Worm (Caenorhabditis elegans): ENCODE results near the gene K08D12.4.

K08D12.4 gene

DNA sequence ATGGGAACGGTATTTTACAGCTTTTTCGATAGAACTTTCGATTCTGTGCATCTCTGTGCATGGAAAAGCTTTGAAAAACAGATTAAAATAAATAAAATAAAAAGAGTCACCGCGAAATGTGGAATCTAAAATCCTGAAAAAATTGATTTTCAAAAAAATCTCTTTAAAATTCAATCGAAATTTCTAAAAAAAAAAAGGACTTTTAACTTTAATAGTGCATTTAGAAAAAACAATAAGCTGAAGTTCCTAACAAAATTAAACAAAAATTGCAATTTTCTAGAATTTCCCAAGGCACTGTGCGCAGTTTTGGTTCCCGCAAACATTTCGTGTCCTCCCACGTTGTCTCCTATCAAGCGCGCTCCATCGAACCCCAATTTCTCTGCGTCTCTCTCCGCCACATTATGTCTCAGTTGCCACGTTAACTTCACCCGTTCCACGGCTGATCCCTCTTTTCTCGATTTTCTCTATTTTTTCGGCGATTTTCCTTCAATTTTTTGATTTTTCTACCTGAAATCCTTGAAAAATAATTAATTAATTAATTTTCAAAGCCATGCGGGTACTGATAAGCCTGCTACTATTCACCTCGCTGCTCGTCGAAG, 38.5 kb downstream of the K08D12.4 start, which contains the start of the genes Y41D4A.6 and Y41D4A.4:
Y41D4A.6 (minus strand) TSS at position 51 of the 599 bp plus-strand sequence.
Y41D4A.4 (plus strand) TSS at position 549 of the 599 bp plus-strand sequence.
- TF ChIP-seq mep-1 (tag; optimal IDR thresholded peaks at IDR 0.05), result peak; percentile 68
- TF ChIP-seq nhr-237 (tag; optimal IDR thresholded peaks at IDR 0.05), result peak; percentile 83
- TF ChIP-seq unc-39 (tag; optimal IDR thresholded peaks at IDR 0.05), result no peak
- no peak for TF ChIP-seq lin-32 (GFP tag; optimal IDR thresholded peaks at IDR 0.05)
- TF ChIP-seq ztf-11 (tag; optimal IDR thresholded peaks at IDR 0.05), result no peak
- peak; percentile 73 for TF ChIP-seq lin-13 (tag; optimal IDR thresholded peaks at IDR 0.05)
- peak; percentile 68 for TF ChIP-seq M03D4.4 (tag; optimal IDR thresholded peaks at IDR 0.05)
- no peak for TF ChIP-seq snpc-4 (tag; optimal IDR thresholded peaks at IDR 0.05)
- TF ChIP-seq sptf-1 (tag; optimal IDR thresholded peaks at IDR 0.05), result peak; percentile 84
- no peak for TF ChIP-seq ceh-39 (tag; optimal IDR thresholded peaks at IDR 0.05)
- TF ChIP-seq nhr-12 (tag; optimal IDR thresholded peaks at IDR 0.05), result no peak
- TF ChIP-seq tbx-8 (GFP tag; optimal IDR thresholded peaks at IDR 0.05), result peak; percentile 57
- TF ChIP-seq zip-8 (tag; optimal IDR thresholded peaks at IDR 0.05), result no peak
- TF ChIP-seq unc-120 (tag; optimal IDR thresholded peaks at IDR 0.05; ENCODE audit: poor library complexity, severe bottlenecking), result peak; percentile 63
- TF ChIP-seq mls-2 (tag; optimal IDR thresholded peaks at IDR 0.05), result peak; percentile 70
- peak; percentile 61 for TF ChIP-seq cnd-1 (tag; optimal IDR thresholded peaks at IDR 0.05)
- peak; percentile 90 for TF ChIP-seq ces-1 (GFP tag; optimal IDR thresholded peaks at IDR 0.05)
- TF ChIP-seq ceh-43 (GFP tag; optimal IDR thresholded peaks at IDR 0.05), result peak; percentile 39
- TF ChIP-seq bed-3 (GFP tag; optimal IDR thresholded peaks at IDR 0.05), result peak; percentile 58
- TF ChIP-seq elt-3 (tag; optimal IDR thresholded peaks at IDR 0.05), result no peak
- TF ChIP-seq unc-62 (GFP tag; optimal IDR thresholded peaks at IDR 0.05), result peak; percentile 5
- TF ChIP-seq elt-1 (tag; optimal IDR thresholded peaks at IDR 0.05; ENCODE audit: borderline replicate concordance, insufficient read depth), result no peak
- TF ChIP-seq pha-4 (tag; optimal IDR thresholded peaks at IDR 0.05), result peak; percentile 69
- TF ChIP-seq flh-1 (GFP tag; optimal IDR thresholded peaks at IDR 0.05), result no peak
- TF ChIP-seq lsy-2 (tag; optimal IDR thresholded peaks at IDR 0.05), result peak; percentile 55
- TF ChIP-seq sem-2 (GFP tag; optimal IDR thresholded peaks at IDR 0.05), result peak; percentile 43
- no peak for TF ChIP-seq nhr-76 (tag; optimal IDR thresholded peaks at IDR 0.05)
- TF ChIP-seq drap-1 (GFP tag; optimal IDR thresholded peaks at IDR 0.05), result peak; percentile 57
- TF ChIP-seq ceh-83 (GFP tag; optimal IDR thresholded peaks at IDR 0.05), result peak; percentile 67
- peak; percentile 11 for TF ChIP-seq ham-2 (GFP tag; optimal IDR thresholded peaks at IDR 0.05)

DNA sequence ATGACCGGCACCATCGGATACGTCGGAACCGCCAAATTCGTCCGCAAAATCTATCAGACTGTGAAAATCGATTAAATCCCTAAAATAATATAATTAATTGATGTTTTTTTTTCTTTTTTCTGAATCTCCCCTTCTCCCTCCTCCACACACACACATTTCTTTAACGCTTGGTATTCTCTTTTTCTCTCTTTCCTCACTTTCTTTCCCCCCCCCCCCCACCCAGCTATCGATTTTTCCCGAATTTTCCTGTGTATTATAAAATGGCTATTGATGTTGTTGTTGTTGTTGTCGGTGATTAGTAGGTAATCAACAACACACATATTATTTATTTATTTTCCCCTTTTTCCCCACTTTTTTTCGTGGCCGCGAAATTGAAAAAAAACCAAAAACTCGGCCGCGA, 44.1 kb downstream of the K08D12.4 start:
- TF ChIP-seq ces-1 (GFP tag; optimal IDR thresholded peaks at IDR 0.05) (peak; percentile 6), sptf-1 (tag; optimal IDR thresholded peaks at IDR 0.05) (peak; percentile 42), ceh-83 (GFP tag; optimal IDR thresholded peaks at IDR 0.05) (no peak)

- TF ChIP-seq lin-13 (tag; optimal IDR thresholded peaks at IDR 0.05), result no peak
- TF ChIP-seq mls-2 (tag; optimal IDR thresholded peaks at IDR 0.05), result no peak
Measured at ce11 chrIV:1752480-1752879, 45.4 kb downstream of the K08D12.4 start.

DNA sequence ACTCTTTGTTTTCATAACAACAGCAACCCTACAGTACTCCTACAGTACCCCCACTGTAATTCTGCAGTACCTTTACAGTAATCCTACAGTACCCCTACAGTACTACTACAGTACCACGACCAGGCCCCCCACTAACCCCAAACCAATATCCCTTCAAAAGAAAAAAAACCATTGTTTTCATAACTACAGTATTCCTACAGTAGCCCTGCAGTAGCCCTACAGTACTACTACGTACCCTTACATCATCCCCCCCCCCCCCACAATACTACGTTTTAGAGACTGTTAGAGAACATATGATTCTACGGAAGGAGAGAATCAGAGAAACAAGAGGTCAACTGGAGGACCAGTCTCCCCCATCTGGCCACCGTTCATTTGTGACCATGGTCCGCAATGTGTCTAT, 46.4 kb downstream of the K08D12.4 start, which contains the start of gene Y41D4A.3:
Y41D4A.3 (plus strand) TSS at position 301 of the 400 bp plus-strand sequence.
- TF ChIP-seq elt-3 (tag; optimal IDR thresholded peaks at IDR 0.05), result no peak
- no peak for TF ChIP-seq ceh-39 (tag; optimal IDR thresholded peaks at IDR 0.05)
- no peak for TF ChIP-seq nhr-12 (tag; optimal IDR thresholded peaks at IDR 0.05)
- TF ChIP-seq M03D4.4 (tag; optimal IDR thresholded peaks at IDR 0.05), result no peak
- peak; percentile 4 for TF ChIP-seq cnd-1 (tag; optimal IDR thresholded peaks at IDR 0.05)
- TF ChIP-seq unc-120 (tag; optimal IDR thresholded peaks at IDR 0.05; ENCODE audit: poor library complexity, severe bottlenecking), result no peak
- TF ChIP-seq sptf-1 (tag; optimal IDR thresholded peaks at IDR 0.05), result peak; percentile 36
- no peak for TF ChIP-seq unc-39 (tag; optimal IDR thresholded peaks at IDR 0.05)
- no peak for TF ChIP-seq blmp-1 (tag; optimal IDR thresholded peaks at IDR 0.05)
- TF ChIP-seq lin-13 (tag; optimal IDR thresholded peaks at IDR 0.05), result no peak
- TF ChIP-seq nhr-237 (tag; optimal IDR thresholded peaks at IDR 0.05), result no peak
- no peak for TF ChIP-seq hlh-1 (tag; optimal IDR thresholded peaks at IDR 0.05)
- TF ChIP-seq mab-5 (tag; optimal IDR thresholded peaks at IDR 0.05), result no peak
- no peak for TF ChIP-seq nhr-2 (tag; optimal IDR thresholded peaks at IDR 0.05)
- TF ChIP-seq mls-2 (tag; optimal IDR thresholded peaks at IDR 0.05), result no peak
- TF ChIP-seq flh-1 (GFP tag; optimal IDR thresholded peaks at IDR 0.05), result no peak
- TF ChIP-seq drap-1 (GFP tag; optimal IDR thresholded peaks at IDR 0.05), result no peak
- no peak for TF ChIP-seq pha-4 (tag; optimal IDR thresholded peaks at IDR 0.05)
- TF ChIP-seq ces-1 (GFP tag; optimal IDR thresholded peaks at IDR 0.05), result no peak
- peak; percentile 61 for TF ChIP-seq lsy-2 (tag; optimal IDR thresholded peaks at IDR 0.05)
- no peak for TF ChIP-seq elt-1 (tag; optimal IDR thresholded peaks at IDR 0.05; ENCODE audit: borderline replicate concordance, insufficient read depth)
- TF ChIP-seq unc-62 (GFP tag; optimal IDR thresholded peaks at IDR 0.05), result no peak
- TF ChIP-seq zip-8 (tag; optimal IDR thresholded peaks at IDR 0.05), result no peak
- TF ChIP-seq ham-2 (GFP tag; optimal IDR thresholded peaks at IDR 0.05), result no peak
- TF ChIP-seq ztf-11 (tag; optimal IDR thresholded peaks at IDR 0.05), result no peak
